Fruit fly (Drosophila melanogaster) whole organism, pupa: ENCODE measurements around the gene eIF3f1.
A peak's percentile ranks its signal among the peaks of the same experiment; 100 is the strongest.

ENCODE experiments used
- CG10348 ChIP-seq: fragments of 200-800 bp; sonication (Bioruptor generic); IDR thresholded peaks from 2 replicates; pipeline ENCODE4 v1.3.6; 2022; ENCODE audit warnings: missing biosample characterization, missing genetic modification characterization
- CG12605 ChIP-seq: fragments of 200-800 bp; sonication (Bioruptor generic); IDR thresholded peaks from 2 replicates; pipeline ENCODE4 v1.3.6; 2022; ENCODE audit warnings: missing biosample characterization, missing genetic modification characterization
- CG14655 ChIP-seq: fragments of 200-800 bp; sonication (Bioruptor generic); optimal IDR thresholded peaks from 3 replicates; lab custom pipeline; 2017; ENCODE audit warnings: mild to moderate bottlenecking, missing biosample characterization, missing genetic modification reagents, missing genetic modification characterization
- CG17806 ChIP-seq: fragments of 200-800 bp; sonication (Bioruptor generic); optimal IDR thresholded peaks from 2 replicates; lab custom pipeline; 2018; ENCODE audit warnings: missing biosample characterization, mild to moderate bottlenecking, missing genetic modification characterization, moderate library complexity
- CG32121 ChIP-seq: fragments of 200-800 bp; sonication (Bioruptor generic); IDR thresholded peaks from 2 replicates; pipeline ENCODE4 v1.3.6; 2022; ENCODE audit warnings: missing biosample characterization, missing genetic modification characterization
- CG34367 ChIP-seq: fragments of 200-800 bp; sonication (Bioruptor generic); optimal IDR thresholded peaks from 2 replicates; lab custom pipeline; 2018; ENCODE audit warnings: missing biosample characterization, mild to moderate bottlenecking, missing genetic modification characterization
- CG8159 ChIP-seq: fragments of 200-800 bp; sonication (Bioruptor generic); optimal IDR thresholded peaks from 3 replicates; lab custom pipeline; 2018; ENCODE audit warnings: missing biosample characterization, mild to moderate bottlenecking, missing genetic modification characterization, moderate library complexity
- CG8301 ChIP-seq: fragments of 200-800 bp; sonication (Bioruptor generic); optimal IDR thresholded peaks from 2 replicates; lab custom pipeline; 2018; ENCODE audit warnings: missing biosample characterization, mild to moderate bottlenecking, missing genetic modification characterization
- EcR ChIP-seq: fragments of 200-800 bp; sonication (Bioruptor generic); optimal IDR thresholded peaks from 3 replicates; lab custom pipeline; 2019; ENCODE audit warnings: missing biosample characterization, missing genetic modification characterization, mild to moderate bottlenecking, moderate library complexity, missing genetic modification reagents
- Ets98B ChIP-seq: fragments of 200-800 bp; sonication (Bioruptor generic); IDR thresholded peaks from 2 replicates; pipeline ENCODE4 v1.3.6; 2022; ENCODE audit warnings: missing biosample characterization, missing genetic modification characterization
- Pif1A ChIP-seq: fragments of 200-800 bp; sonication (Bioruptor generic); optimal IDR thresholded peaks from 3 replicates; lab custom pipeline; 2016; ENCODE audit warnings: missing biosample characterization, missing genetic modification characterization
- Snoo ChIP-seq: fragments of 200-800 bp; sonication (Bioruptor generic); optimal IDR thresholded peaks from 3 replicates; lab custom pipeline; 2017; ENCODE audit warnings: missing biosample characterization, mild to moderate bottlenecking, missing genetic modification characterization, inconsistent platforms
- rn ChIP-seq: fragments of 200-800 bp; sonication (Bioruptor generic); IDR thresholded peaks from 2 replicates; pipeline ENCODE4 v1.3.6; 2022; ENCODE audit warnings: missing biosample characterization, missing genetic modification characterization

- TF ChIP-seq Ets98B (GFP tag; lab: Robert Waterston, UW) (0 out of 2 replicates have a peak, but pooled peaks have one; percentile 20), CG10348 (GFP tag; lab: Robert Waterston, UW) (no peak), rn (no peak), CG17806 (tag; lab: Kevin White, UChicago) (no peak), Snoo (tag; lab: Kevin White, UChicago) (no peak), CG12605 (GFP tag; lab: Robert Waterston, UW) (0 out of 2 replicates have a peak, but pooled peaks have one; percentile 15), CG8159 (tag; lab: Kevin White, UChicago) (no peak), CG8301 (tag; lab: Kevin White, UChicago) (no peak), CG32121 (GFP tag; lab: Robert Waterston, UW) (peak; percentile 65), Pif1A (GFP tag; lab: Kevin White, UChicago) (no peak), CG34367 (tag; lab: Kevin White, UChicago) (no peak), CG14655 (no peak), EcR (no peak)
These were observed 10.4 kb upstream of the eIF3f1 start for dm6 chr3R:4724323-4724832.
